Worm (Caenorhabditis elegans) whole organism, L4 larva: Measurements from ENCODE around the gene T26H5.11.
A peak's percentile ranks its signal among the peaks of the same experiment; 100 is the strongest.

Experiments
- T20F7.1 ChIP-seq: fragments of 200-800 bp; sonication (Bioruptor generic); optimal IDR thresholded peaks from 2 replicates; lab custom pipeline; 2018; ENCODE audit warnings: mild to moderate bottlenecking, missing genetic modification characterization, missing compliant biosample characterization
- T26A8.4 ChIP-seq: fragments of 200-800 bp; sonication (Bioruptor generic); IDR thresholded peaks from 2 replicates; pipeline ENCODE4 v1.3.6; 2022; ENCODE audit warnings: missing genetic modification characterization, missing compliant biosample characterization
- Y48G9A.11 ChIP-seq: fragments of 200-800 bp; sonication (Bioruptor generic); IDR thresholded peaks from 2 replicates; pipeline ENCODE4 v1.3.6; 2022; ENCODE audit warnings: missing genetic modification reagents, missing genetic modification characterization, missing compliant biosample characterization
- Y75B8A.6 ChIP-seq: fragments of 200-800 bp; sonication (Bioruptor generic); IDR thresholded peaks from 2 replicates; pipeline ENCODE4 v1.3.6; 2022; ENCODE audit warnings: missing genetic modification reagents, missing genetic modification characterization, missing compliant biosample characterization
- aly-2 ChIP-seq: sonication (generic microtip); optimal IDR thresholded peaks from 2 replicates; lab custom pipeline; 2018; ENCODE audit warnings: missing biosample characterization, missing genetic modification characterization
- ceh-20 ChIP-seq: fragments of 200-800 bp; sonication (Bioruptor generic); IDR thresholded peaks from 2 replicates; pipeline ENCODE4 v1.3.6; 2022; ENCODE audit warnings: missing genetic modification reagents, missing genetic modification characterization, missing compliant biosample characterization
- ces-1 ChIP-seq: fragments of 150-350 bp; sonication (generic microtip); optimal IDR thresholded peaks from 4 replicates; lab custom pipeline; 2014; ENCODE audit warnings: missing biosample characterization, missing genetic modification reagents, missing genetic modification characterization
- ctbp-1 ChIP-seq: fragments of 200-800 bp; sonication (Bioruptor generic); IDR thresholded peaks from 2 replicates; pipeline ENCODE4 v1.3.6; 2022; ENCODE audit warnings: missing genetic modification reagents, missing genetic modification characterization, missing compliant biosample characterization
- dmd-9 ChIP-seq: fragments of 200-800 bp; sonication (Bioruptor generic); IDR thresholded peaks from 2 replicates; pipeline ENCODE4 v1.3.6; 2022; ENCODE audit warnings: missing genetic modification reagents, missing genetic modification characterization, missing compliant biosample characterization
- dpl-1 ChIP-seq: fragments of 150-350 bp; optimal IDR thresholded peaks from 2 replicates; lab custom pipeline; 2014; ENCODE audit warnings: missing biosample characterization, missing genetic modification reagents, missing genetic modification characterization
- fkh-10 ChIP-seq: fragments of 150-350 bp; optimal IDR thresholded peaks from 2 replicates; lab custom pipeline; 2014; ENCODE audit warnings: missing biosample characterization, missing genetic modification reagents, missing genetic modification characterization
- jun-1 ChIP-seq: fragments of 150-350 bp; optimal IDR thresholded peaks from 2 replicates; lab custom pipeline; 2014; ENCODE audit warnings: missing biosample characterization, missing genetic modification reagents, missing genetic modification characterization
- lim-7 ChIP-seq: fragments of 200-800 bp; sonication (Bioruptor generic); IDR thresholded peaks from 2 replicates; pipeline ENCODE4 v1.3.6; 2022; ENCODE audit warnings: missing genetic modification characterization, missing compliant biosample characterization
- lin-29 ChIP-seq: fragments of 200-800 bp; sonication (Bioruptor generic); IDR thresholded peaks from 2 replicates; pipeline ENCODE4 v1.3.6; 2022; ENCODE audit warnings: missing genetic modification reagents, missing genetic modification characterization, missing compliant biosample characterization
- lin-38 ChIP-seq: fragments of 200-800 bp; sonication (Bioruptor generic); IDR thresholded peaks from 2 replicates; pipeline ENCODE4 v1.3.6; 2022; ENCODE audit warnings: missing genetic modification reagents, missing genetic modification characterization, missing compliant biosample characterization
- lin-39 ChIP-seq: fragments of 150-350 bp; optimal IDR thresholded peaks from 2 replicates; lab custom pipeline; 2014; ENCODE audit warnings: missing biosample characterization, missing genetic modification reagents, missing genetic modification characterization
- lsy-2 ChIP-seq, 2 experiments: fragments of 150-350 bp in 1 of 2; sonication (generic microtip) in 1 of 2; optimal IDR thresholded peaks; 2 replicates each; lab custom pipeline; 2014 to 2017; ENCODE audit warnings: missing biosample characterization in 2 of 2, missing genetic modification characterization in 2 of 2
- madf-9 ChIP-seq: fragments of 200-800 bp; sonication (Bioruptor generic); conservative IDR thresholded peaks from 2 replicates; pipeline ENCODE4 v1.3.6; 2022; ENCODE audit warnings: missing genetic modification reagents, missing genetic modification characterization, missing compliant biosample characterization
- mdl-1 ChIP-seq, 2 experiments: fragments of 150-350 bp in 1 of 2; sonication (generic microtip) in 1 of 2; optimal IDR thresholded peaks; 2 replicates each; lab custom pipeline; 2014 to 2017; ENCODE audit warnings: missing biosample characterization in 2 of 2, missing genetic modification characterization in 2 of 2
- nhr-10 ChIP-seq: fragments of 150-350 bp; optimal IDR thresholded peaks from 2 replicates; lab custom pipeline; 2014; ENCODE audit warnings: missing biosample characterization, missing genetic modification characterization
- nhr-11 ChIP-seq: fragments of 150-350 bp; optimal IDR thresholded peaks from 2 replicates; lab custom pipeline; 2014; ENCODE audit warnings: missing biosample characterization, missing genetic modification characterization
- nhr-111 ChIP-seq: fragments of 200-800 bp; sonication (Bioruptor generic); optimal IDR thresholded peaks from 2 replicates; lab custom pipeline; 2018; ENCODE audit warnings: mild to moderate bottlenecking, missing genetic modification characterization, missing compliant biosample characterization
- nhr-25 ChIP-seq: sonication (generic microtip); optimal IDR thresholded peaks from 2 replicates; lab custom pipeline; 2017; ENCODE audit warnings: missing genetic modification characterization, mild to moderate bottlenecking, missing compliant biosample characterization, antibody characterized with exemption, moderate library complexity, borderline replicate concordance; ENCODE audit not compliant: insufficient read depth
- nhr-28 ChIP-seq: fragments of 150-350 bp; optimal IDR thresholded peaks from 2 replicates; lab custom pipeline; 2014; ENCODE audit warnings: missing biosample characterization, missing genetic modification characterization
- nhr-48 ChIP-seq: sonication (generic microtip); optimal IDR thresholded peaks from 2 replicates; lab custom pipeline; 2016; ENCODE audit warnings: mild to moderate bottlenecking, missing genetic modification characterization, missing compliant biosample characterization
- nhr-6 ChIP-seq: fragments of 150-350 bp; optimal IDR thresholded peaks from 2 replicates; lab custom pipeline; 2014; ENCODE audit warnings: missing biosample characterization, missing genetic modification characterization
- nhr-76 ChIP-seq: fragments of 150-350 bp; optimal IDR thresholded peaks from 2 replicates; lab custom pipeline; 2014; ENCODE audit warnings: missing biosample characterization, missing genetic modification characterization
- saeg-2 ChIP-seq: fragments of 200-800 bp; sonication (Bioruptor generic); IDR thresholded peaks from 2 replicates; pipeline ENCODE4 v1.3.6; 2022; ENCODE audit warnings: missing genetic modification reagents, missing genetic modification characterization, missing compliant biosample characterization
- sdz-12 ChIP-seq: fragments of 200-800 bp; sonication (Bioruptor generic); optimal IDR thresholded peaks from 2 replicates; lab custom pipeline; 2018; ENCODE audit warnings: mild to moderate bottlenecking, missing genetic modification characterization, missing compliant biosample characterization
- skn-1 ChIP-seq: fragments of 150-350 bp; optimal IDR thresholded peaks from 2 replicates; lab custom pipeline; 2014; ENCODE audit warnings: missing biosample characterization, missing genetic modification characterization
- unc-130 ChIP-seq: sonication (generic microtip); optimal IDR thresholded peaks from 2 replicates; lab custom pipeline; 2016; ENCODE audit warnings: missing genetic modification reagents, missing genetic modification characterization, missing compliant biosample characterization
- unc-39 ChIP-seq: sonication (generic microtip); optimal IDR thresholded peaks from 2 replicates; lab custom pipeline; 2017; ENCODE audit warnings: missing biosample characterization, missing genetic modification characterization
- zag-1 ChIP-seq: fragments of 150-350 bp; optimal IDR thresholded peaks from 2 replicates; lab custom pipeline; 2014; ENCODE audit warnings: missing biosample characterization, missing genetic modification characterization
- zfp-3 ChIP-seq: fragments of 200-800 bp; sonication (Bioruptor generic); conservative IDR thresholded peaks from 2 replicates; pipeline ENCODE4 v1.3.6; 2022; ENCODE audit warnings: missing genetic modification reagents, missing genetic modification characterization, missing compliant biosample characterization
- zip-2 ChIP-seq: fragments of 150-350 bp; optimal IDR thresholded peaks from 2 replicates; lab custom pipeline; 2014; ENCODE audit warnings: missing biosample characterization, missing genetic modification characterization

The T26H5.11 gene

DNA sequence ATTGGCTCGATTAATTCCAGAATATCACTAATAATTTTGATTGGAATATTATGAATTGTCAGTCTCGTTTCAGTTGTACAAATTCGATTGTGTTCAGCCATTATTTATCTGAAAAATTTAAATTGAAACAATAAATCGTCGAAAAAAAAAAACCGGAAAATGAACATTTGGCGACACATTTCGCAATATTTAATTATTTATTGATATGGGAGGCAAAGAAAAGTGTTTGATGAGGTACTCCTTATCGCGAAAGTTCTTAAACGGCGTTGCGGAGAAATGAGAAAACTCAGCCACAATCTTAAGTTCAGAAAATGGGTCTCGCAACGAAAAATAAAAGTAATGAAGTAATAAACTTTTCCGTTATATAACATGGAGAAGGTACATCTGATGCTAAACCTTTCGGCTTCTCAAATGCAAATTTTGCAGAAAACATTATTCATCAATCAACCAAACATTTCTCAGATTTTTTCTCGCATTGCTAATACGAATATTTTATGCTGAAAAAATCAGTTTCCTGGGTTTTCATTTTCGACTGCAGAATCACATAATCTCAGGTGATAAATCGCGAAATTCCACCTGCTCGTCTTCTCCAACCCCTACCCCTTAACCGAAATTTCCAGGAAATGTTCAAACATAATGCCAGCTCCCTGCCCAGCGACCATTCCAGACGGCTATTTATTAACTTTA lies 44.3 kb downstream of the T26H5.11 start, which contains the start of the genes T06E6.15 and sri-7:
Gene T06E6.15, minus strand, starts transcription at position 101 of the 687 bp plus-strand sequence.
Gene sri-7, plus strand, starts transcription at position 637 of the 687 bp plus-strand sequence.
- TF ChIP-seq nhr-25 (tag; lab: Kevin White, UChicago) (no peak), sdz-12 (no peak), zag-1 (tag; lab: Kevin White, UChicago) (no peak), dmd-9 (GFP tag; lab: Robert Waterston, UW) (no peak), nhr-48 (no peak), T20F7.1 (GFP tag; lab: Kevin White, UChicago) (no peak)

DNA sequence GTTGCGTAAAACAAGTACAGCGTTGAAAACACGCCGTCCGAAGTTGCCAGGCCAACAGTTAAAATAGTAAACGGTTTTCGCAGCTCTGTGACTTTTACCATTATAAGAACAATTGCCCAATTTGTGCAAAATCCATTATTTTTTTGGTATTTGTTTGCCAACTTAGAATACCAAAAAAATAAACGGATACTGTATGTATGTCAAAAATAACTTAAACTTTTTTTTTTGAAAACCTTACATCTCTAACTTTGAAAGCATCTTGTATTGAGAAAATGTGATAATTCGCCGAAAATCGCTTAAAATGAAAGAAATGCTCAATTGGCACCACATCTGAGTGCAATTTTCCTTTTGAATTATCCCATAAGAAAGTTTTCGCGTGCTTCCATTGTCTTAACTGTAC lies 45.4 kb downstream of the T26H5.11 start, which contains the start of gene fbxa-199:
Gene fbxa-199, minus strand, starts transcription at position 101 of the 400 bp plus-strand sequence.
- TF ChIP-seq ceh-20, result no peak
- no peak for TF ChIP-seq lin-39 (tag; lab: Kevin White, UChicago)

DNA sequence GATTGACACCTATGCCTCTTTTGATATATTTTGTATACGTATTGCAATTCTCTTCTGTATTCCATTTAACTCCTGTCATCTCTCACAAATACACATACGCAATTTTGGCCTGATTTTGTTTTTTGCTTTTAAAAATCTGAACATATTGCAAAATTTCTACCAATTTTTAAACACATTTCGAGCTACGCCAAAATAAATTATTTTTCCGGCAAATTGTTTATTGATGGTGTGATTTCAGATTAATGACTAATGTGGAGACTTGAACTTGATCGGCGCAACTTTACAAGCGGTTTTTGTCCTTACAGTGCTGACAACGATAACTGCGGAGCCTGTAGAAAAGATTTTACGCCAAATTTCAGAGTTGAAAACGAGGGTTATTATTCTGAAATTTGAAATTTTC lies 46.9 kb downstream of the T26H5.11 start:
- TF ChIP-seq sdz-12 (no peak), saeg-2 (GFP tag; lab: Robert Waterston, UW) (no peak), lsy-2 (tag; optimal IDR thresholded peaks at IDR 0.05; lab: Kevin White, UChicago) (no peak), ces-1 (no peak), nhr-10 (tag; lab: Kevin White, UChicago) (no peak), nhr-25 (tag; lab: Kevin White, UChicago) (no peak), T26A8.4 (GFP tag; lab: Robert Waterston, UW) (no peak), unc-39 (tag; lab: Kevin White, UChicago) (no peak), T20F7.1 (GFP tag; lab: Kevin White, UChicago) (no peak), fkh-10 (no peak), Y75B8A.6 (no peak), zfp-3 (GFP tag; lab: Robert Waterston, UW) (no peak), lin-39 (tag; lab: Kevin White, UChicago) (no peak), mdl-1 (tag; optimal IDR thresholded peaks at IDR 0.05; lab: Kevin White, UChicago) (no peak), nhr-28 (no peak)

DNA sequence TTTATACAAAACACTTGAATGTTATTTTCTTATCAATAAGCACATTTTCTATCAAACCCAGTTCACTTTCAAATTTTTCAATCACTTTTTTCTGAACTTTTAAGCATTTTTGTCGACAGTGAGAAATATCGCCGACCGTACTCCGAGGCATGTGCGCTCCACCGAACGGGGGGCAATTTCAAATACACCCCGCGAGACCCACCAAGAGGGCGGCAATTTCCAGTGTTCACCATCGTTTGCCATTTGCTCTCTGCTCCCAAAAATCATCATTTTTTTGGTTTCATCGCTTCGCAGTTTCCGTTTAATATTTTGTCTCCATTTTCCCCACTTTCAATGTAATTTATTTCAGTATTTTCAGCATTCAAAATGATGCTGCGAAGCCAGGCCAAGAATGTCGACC lies 48.7 kb downstream of the T26H5.11 start, which contains the start of gene cyb-3:
Gene cyb-3, plus strand, starts transcription at position 350 of the 400 bp plus-strand sequence.
- TF ChIP-seq zip-2 (tag; lab: Kevin White, UChicago), result no peak
- TF ChIP-seq Y48G9A.11 (GFP tag; lab: Robert Waterston, UW), result 0 out of 2 replicates have a peak, but pooled peaks have one; percentile 32
- no peak for TF ChIP-seq skn-1 (tag; lab: Kevin White, UChicago)
- TF ChIP-seq lin-38 (GFP tag; lab: Robert Waterston, UW), result peak; percentile 90
- TF ChIP-seq unc-130 (GFP tag; lab: Kevin White, UChicago), result peak; percentile 30
- TF ChIP-seq, all 104 proteins: peak for 3

DNA sequence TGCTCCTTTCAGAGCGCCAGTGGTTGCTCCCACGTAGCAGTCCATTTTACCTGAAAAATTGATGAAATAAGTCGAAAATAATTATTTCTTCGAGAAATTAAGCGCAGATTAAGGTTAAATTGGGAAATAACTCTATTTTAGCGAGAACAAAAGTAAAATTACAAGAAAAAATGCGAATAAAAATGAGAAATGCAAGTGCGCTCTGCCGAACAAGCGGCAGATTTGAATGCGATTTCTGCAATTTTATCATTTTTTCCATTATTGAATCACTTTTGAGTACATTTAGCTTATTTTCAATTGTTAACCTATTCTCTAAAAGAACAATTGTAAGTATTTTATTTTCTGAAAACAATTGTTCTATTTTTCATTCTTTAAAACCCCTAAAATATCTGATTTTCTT lies 49.2 kb downstream of the T26H5.11 start, which contains the start of gene T06E6.1:
Gene T06E6.1, minus strand, starts transcription at position 56 of the 400 bp plus-strand sequence.
- TF ChIP-seq lin-29 (GFP tag; lab: Robert Waterston, UW) (no peak), lim-7 (no peak), fkh-10 (no peak), aly-2 (tag; lab: Kevin White, UChicago) (no peak), madf-9 (GFP tag; lab: Robert Waterston, UW) (no peak), nhr-6 (tag; lab: Kevin White, UChicago) (peak; percentile 71), jun-1 (tag; lab: Kevin White, UChicago) (no peak), dpl-1 (peak; percentile 66), nhr-11 (no peak), nhr-76 (tag; lab: Kevin White, UChicago) (no peak), ctbp-1 (no peak), nhr-111 (GFP tag; lab: Kevin White, UChicago) (no peak), lin-38 (GFP tag; lab: Robert Waterston, UW) (peak; percentile 54)
